Worm (Caenorhabditis elegans): ENCODE measurements around the gene rcq-5.

The rcq-5 gene

DNA sequence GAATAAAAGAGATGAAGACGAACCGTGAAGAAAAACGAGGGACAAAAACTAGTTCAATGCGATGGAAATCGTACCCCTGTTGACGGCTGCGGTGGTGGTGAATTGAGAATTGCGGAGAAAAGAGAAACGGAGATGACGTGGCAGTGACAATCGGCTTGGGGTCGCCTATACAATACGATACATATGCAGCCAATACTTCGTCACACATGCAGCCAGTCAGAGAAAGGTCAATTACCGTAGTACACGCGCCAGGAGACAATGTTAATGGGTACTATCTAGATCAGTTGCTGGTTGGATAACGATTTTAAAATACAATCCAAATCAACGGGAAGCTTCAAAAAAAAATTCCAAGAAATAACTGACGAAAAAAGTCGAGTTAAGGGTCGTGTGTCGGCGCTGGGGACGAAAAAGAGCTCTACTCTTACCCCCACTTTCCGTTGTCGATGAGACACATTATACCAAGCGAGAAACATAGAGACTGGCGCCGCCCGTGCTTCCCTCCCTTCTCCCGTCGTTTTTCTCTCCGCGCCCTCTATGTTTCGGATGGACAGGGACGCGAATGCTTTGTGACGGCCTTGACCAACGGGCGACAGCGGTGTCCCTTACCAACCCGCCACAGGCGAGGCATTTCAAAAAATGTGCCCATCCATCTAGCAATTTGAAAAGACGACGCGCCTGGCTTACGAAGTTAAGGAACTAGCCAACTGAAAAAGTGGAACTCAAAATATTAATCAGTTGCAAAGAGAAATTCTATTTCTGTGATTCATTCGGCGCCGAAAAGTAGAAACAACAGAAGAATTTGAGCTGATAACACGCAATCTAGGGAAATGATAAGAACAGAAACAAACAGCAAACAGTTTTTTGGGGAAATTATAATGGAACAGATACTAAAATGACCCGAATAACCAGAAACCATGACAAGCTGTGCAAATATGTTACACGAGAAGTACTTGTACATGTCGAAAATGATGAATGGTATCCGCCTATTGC lies 38.9 kb downstream of the rcq-5 start (continued):
- 0 out of 2 replicates have a peak, but pooled peaks have one; percentile 1 for TF ChIP-seq madf-3 (GFP tag; IDR thresholded peaks at IDR 0.05)
- no peak for TF ChIP-seq repo-1 (tag; optimal IDR thresholded peaks at IDR 0.05)
- TF ChIP-seq let-526 (GFP tag; IDR thresholded peaks at IDR 0.05) = no peak
- TF ChIP-seq him-1 (tag; optimal IDR thresholded peaks at IDR 0.05) = no peak
- no peak for TF ChIP-seq lag-1 (GFP tag; IDR thresholded peaks at IDR 0.05)
- no peak for TF ChIP-seq ceh-40 (GFP tag; IDR thresholded peaks at IDR 0.05)
- TF ChIP-seq T07F8.4 (tag; optimal IDR thresholded peaks at IDR 0.05) = no peak
- TF ChIP-seq mcd-1 (GFP tag; IDR thresholded peaks at IDR 0.05) = no peak
- TF ChIP-seq ceh-27 (GFP tag; optimal IDR thresholded peaks at IDR 0.05) = no peak
- TF ChIP-seq nhr-179 (tag; optimal IDR thresholded peaks at IDR 0.05) = no peak
- no peak for TF ChIP-seq bed-2 (GFP tag; IDR thresholded peaks at IDR 0.05)
- no peak for TF ChIP-seq F52B5.7 (tag; optimal IDR thresholded peaks at IDR 0.05)
- no peak for TF ChIP-seq let-607 (tag; optimal IDR thresholded peaks at IDR 0.05)
- no peak for TF ChIP-seq Y67H2A.10 (GFP tag; conservative IDR thresholded peaks at IDR 0.05)
- TF ChIP-seq bed-1 (GFP tag; IDR thresholded peaks at IDR 0.05) = no peak
- no peak for TF ChIP-seq dpff-1 (tag; optimal IDR thresholded peaks at IDR 0.05)
- TF ChIP-seq ama-1 (optimal IDR thresholded peaks at IDR 0.05) = no peak
- TF ChIP-seq ama-1 (GFP tag; optimal IDR thresholded peaks at IDR 0.05) = no peak
- TF ChIP-seq ztf-26 (tag; optimal IDR thresholded peaks at IDR 0.05) = no peak
- TF ChIP-seq nhr-27 (tag; optimal IDR thresholded peaks at IDR 0.05) = peak; percentile 28
- TF ChIP-seq die-1 (tag; optimal IDR thresholded peaks at IDR 0.05) = no peak
- no peak for TF ChIP-seq mel-28 (tag; optimal IDR thresholded peaks at IDR 0.05; ENCODE audit: borderline replicate concordance)
- TF ChIP-seq hrde-1 (tag; optimal IDR thresholded peaks at IDR 0.05; ENCODE audit: borderline replicate concordance) = no peak
- no peak for TF ChIP-seq hlh-12 (tag; optimal IDR thresholded peaks at IDR 0.05)
- no peak for TF ChIP-seq pha-4 (tag; optimal IDR thresholded peaks at IDR 0.05)
- no peak for TF ChIP-seq xnd-1 (tag; optimal IDR thresholded peaks at IDR 0.05)
- no peak for TF ChIP-seq mes-4 (tag; optimal IDR thresholded peaks at IDR 0.05)
- TF ChIP-seq nhr-120 (GFP tag; IDR thresholded peaks at IDR 0.05) = no peak
- TF ChIP-seq hmg-20 (GFP tag; IDR thresholded peaks at IDR 0.05) = no peak
- TF ChIP-seq unc-130 (GFP tag; optimal IDR thresholded peaks at IDR 0.05) = no peak
- TF ChIP-seq ztf-18 (tag; optimal IDR thresholded peaks at IDR 0.05) = peak; percentile 25
- TF ChIP-seq hmg-1.2 (GFP tag; IDR thresholded peaks at IDR 0.05) = no peak
- TF ChIP-seq ZK185.1 (tag; optimal IDR thresholded peaks at IDR 0.05; ENCODE audit: poor library complexity, severe bottlenecking) = no peak
- no peak for TF ChIP-seq Y95B8A.8 (GFP tag; IDR thresholded peaks at IDR 0.05)
- TF ChIP-seq lin-40 (tag; optimal IDR thresholded peaks at IDR 0.05) = no peak
- peak; percentile 70 for TF ChIP-seq egrh-3 (GFP tag; IDR thresholded peaks at IDR 0.05)
- TF ChIP-seq D2030.7 (GFP tag; IDR thresholded peaks at IDR 0.05) = no peak
- TF ChIP-seq lsy-27 (tag; optimal IDR thresholded peaks at IDR 0.05; ENCODE audit: borderline replicate concordance, insufficient read depth) = no peak
- no peak for TF ChIP-seq somi-1 (GFP tag; optimal IDR thresholded peaks at IDR 0.05)
- no peak for TF ChIP-seq attf-6 (GFP tag; IDR thresholded peaks at IDR 0.05)
- TF ChIP-seq F10E7.11 (tag; optimal IDR thresholded peaks at IDR 0.05) = no peak
- no peak for TF ChIP-seq attf-3 (GFP tag; conservative IDR thresholded peaks at IDR 0.05)
- TF ChIP-seq ceh-91 (GFP tag; IDR thresholded peaks at IDR 0.05) = no peak
- TF ChIP-seq ztf-3 (GFP tag; optimal IDR thresholded peaks at IDR 0.05) = no peak
- no peak for TF ChIP-seq gei-17 (GFP tag; optimal IDR thresholded peaks at IDR 0.05)
- no peak for TF ChIP-seq ceh-79 (tag; optimal IDR thresholded peaks at IDR 0.05)
- no peak for TF ChIP-seq unc-62 (GFP tag; optimal IDR thresholded peaks at IDR 0.05)
- no peak for TF ChIP-seq tbp1 (GFP tag; optimal IDR thresholded peaks at IDR 0.05)
